Worm (Caenorhabditis elegans): ENCODE results near the gene F54C9.7.

Gene F54C9.7

DNA sequence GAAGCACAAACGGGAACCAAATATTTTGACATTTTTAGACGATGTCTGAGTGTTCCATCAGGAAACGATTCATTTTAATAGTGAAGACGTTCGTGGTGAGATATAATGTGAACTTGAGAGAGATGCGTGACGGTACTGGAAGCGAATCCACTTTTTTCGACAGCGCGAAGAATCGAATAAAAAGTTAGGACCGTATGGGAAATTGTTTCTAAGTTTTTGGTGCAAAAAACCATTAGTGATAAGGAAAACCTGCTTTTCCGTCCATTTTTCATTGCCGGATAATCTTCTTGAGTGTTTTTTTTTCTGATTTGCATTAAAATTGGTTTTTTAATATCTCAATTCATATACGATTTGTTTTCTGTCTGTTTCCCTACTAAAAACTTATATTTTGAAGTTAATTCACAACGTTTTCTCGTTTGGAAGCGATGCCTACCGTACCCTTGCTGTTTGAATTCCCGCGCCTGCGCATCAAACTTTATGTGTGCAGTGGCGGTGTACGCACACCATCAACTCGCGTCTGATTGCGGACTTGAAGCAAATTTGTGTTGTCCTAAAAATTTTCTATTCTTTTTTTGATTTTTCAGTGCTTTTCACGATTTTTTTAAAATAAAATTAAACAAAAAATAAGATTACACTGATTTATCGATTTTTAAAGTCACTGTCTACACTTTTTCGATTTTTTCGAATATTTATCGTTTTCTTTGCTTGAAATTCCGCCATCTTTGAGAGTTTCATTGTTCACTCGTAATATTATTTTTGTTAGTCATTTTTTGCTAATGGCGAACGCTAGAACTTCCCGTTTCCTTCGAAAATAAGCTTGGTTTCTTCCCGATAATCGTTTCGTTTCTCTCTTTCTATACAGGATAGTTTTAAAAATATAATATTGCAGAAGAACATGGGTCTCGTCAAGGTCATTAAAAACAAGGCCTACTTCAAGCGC lies 3.8 kb upstream of the F54C9.7 start, which contains the start of the genes col-38 and rpl-5 (continued):
- TF ChIP-seq Y67H2A.10 (GFP tag; conservative IDR thresholded peaks at IDR 0.05) (no peak), tbp1 (GFP tag; optimal IDR thresholded peaks at IDR 0.05) (peak; percentile 63), B0261.1 (tag; optimal IDR thresholded peaks at IDR 0.05) (no peak), attf-5 (GFP tag; optimal IDR thresholded peaks at IDR 0.05) (peak; percentile 94), Y95B8A.8 (GFP tag; IDR thresholded peaks at IDR 0.05) (0 out of 2 replicates have a peak, but pooled peaks have one; percentile 64), mcd-1 (GFP tag; IDR thresholded peaks at IDR 0.05) (peak; percentile 90), madf-3 (GFP tag; IDR thresholded peaks at IDR 0.05) (peak; percentile 39; the same call in 1 of the 2 replicates), lin-35 (GFP tag; optimal IDR thresholded peaks at IDR 0.05) (peak; percentile 67 to 91 (median 74)), athp-1 (tag; optimal IDR thresholded peaks at IDR 0.05) (peak; percentile 56), lsl-1 (GFP tag; optimal IDR thresholded peaks at IDR 0.05) (peak; percentile 86), tbx-9 (tag; optimal IDR thresholded peaks at IDR 0.05; ENCODE audit: borderline replicate concordance) (no peak), madf-10 (tag; optimal IDR thresholded peaks at IDR 0.05) (peak; percentile 30), tlf-1 (GFP tag; optimal IDR thresholded peaks at IDR 0.05) (peak; percentile 64), lin-54 (GFP tag; optimal IDR thresholded peaks at IDR 0.05) (peak; percentile 98), repo-1 (tag; optimal IDR thresholded peaks at IDR 0.05) (no peak), dox-1 (GFP tag; IDR thresholded peaks at IDR 0.05) (peak; percentile 83), hmg-1.2 (GFP tag; IDR thresholded peaks at IDR 0.05) (peak; percentile 62), madf-8 (GFP tag; conservative IDR thresholded peaks at IDR 0.05) (peak; percentile 65), F39B2.1 (GFP tag; IDR thresholded peaks at IDR 0.05) (no peak), F37B4.10 (GFP tag; IDR thresholded peaks at IDR 0.05) (no peak), xnd-1 (tag; optimal IDR thresholded peaks at IDR 0.05) (peak; percentile 43), nhr-80 (tag; optimal IDR thresholded peaks at IDR 0.05) (peak; percentile 52), let-607 (tag; optimal IDR thresholded peaks at IDR 0.05) (peak; percentile 69 to 83), K12H6.12 (tag; optimal IDR thresholded peaks at IDR 0.05) (peak; percentile 64), snpc-1.3 (tag; optimal IDR thresholded peaks at IDR 0.05; ENCODE audit: insufficient read depth) (peak; percentile 91), B0336.3 (GFP tag; IDR thresholded peaks at IDR 0.05) (peak; percentile 65), lag-1 (GFP tag; IDR thresholded peaks at IDR 0.05) (no peak), hsf-1 (GFP tag; IDR thresholded peaks at IDR 0.05) (peak; percentile 36; the same call in 1 of the 2 replicates), let-526 (GFP tag; IDR thresholded peaks at IDR 0.05) (no peak), lin-40 (tag; optimal IDR thresholded peaks at IDR 0.05) (peak; percentile 56), egrh-3 (GFP tag; IDR thresholded peaks at IDR 0.05) (no peak), attf-3 (GFP tag; conservative IDR thresholded peaks at IDR 0.05) (peak; percentile 64), snpc-4 (GFP tag; optimal IDR thresholded peaks at IDR 0.05) (peak; percentile 37), snpc-4 (tag; optimal IDR thresholded peaks at IDR 0.05) (peak; percentile 36 to 75 (median 56)), cebp-1 (GFP tag; IDR thresholded peaks at IDR 0.05) (peak; percentile 25; the same call in 1 of the 2 replicates), cebp-1 (tag; optimal IDR thresholded peaks at IDR 0.05) (peak; percentile 72), F22D6.2 (tag; optimal IDR thresholded peaks at IDR 0.05) (no peak), nhr-120 (GFP tag; IDR thresholded peaks at IDR 0.05) (no peak), F55B11.4 (tag; optimal IDR thresholded peaks at IDR 0.05; ENCODE audit: borderline replicate concordance, insufficient read depth) (no peak), F10E7.11 (tag; optimal IDR thresholded peaks at IDR 0.05) (no peak), F57C9.4 (tag; optimal IDR thresholded peaks at IDR 0.05) (no peak), atf-7 (tag; optimal IDR thresholded peaks at IDR 0.05) (no peak), ztf-28 (GFP tag; IDR thresholded peaks at IDR 0.05) (0 out of 2 replicates have a peak, but pooled peaks have one; percentile 36), K11D2.4 (GFP tag; IDR thresholded peaks at IDR 0.05) (no peak), nfyb-1 (GFP tag; IDR thresholded peaks at IDR 0.05) (0 out of 2 replicates have a peak, but pooled peaks have one; percentile 59), unc-130 (GFP tag; optimal IDR thresholded peaks at IDR 0.05) (peak; percentile 16)

Measured in whole organism, young adult.